Fruit fly (Drosophila melanogaster): ENCODE results near the gene CG7548.

The CG7548 gene

dm6 chr3L:7506117-7506516 is at the start of gene CG7548:
TSS of gene CG7548 (minus strand) at chr3L:7506217.
- TF ChIP-seq CG9139 (GFP tag; optimal IDR thresholded peaks at IDR 0.05), result no peak
- TF ChIP-seq Eip75B (GFP tag; optimal IDR thresholded peaks at IDR 0.05), result no peak
- no peak for TF ChIP-seq spab (GFP tag; optimal IDR thresholded peaks at IDR 0.05)

- TF ChIP-seq CG6854 (GFP tag; optimal IDR thresholded peaks at IDR 0.05) (no peak), CG9139 (GFP tag; optimal IDR thresholded peaks at IDR 0.05) (no peak), CG11294 (GFP tag; IDR thresholded peaks at IDR 0.05) (no peak), CG8119 (GFP tag; IDR thresholded peaks at IDR 0.05) (no peak), CG31627 (GFP tag; optimal IDR thresholded peaks at IDR 0.05) (no peak), fkh (GFP tag; optimal IDR thresholded peaks at IDR 0.05) (no peak), Gug (GFP tag; IDR thresholded peaks at IDR 0.05) (no peak), CG10631 (GFP tag; optimal IDR thresholded peaks at IDR 0.05) (no peak), CG3032 (tag; optimal IDR thresholded peaks at IDR 0.05) (no peak), Eip93F (GFP tag; optimal IDR thresholded peaks at IDR 0.05) (no peak), acj6 (GFP tag; optimal IDR thresholded peaks at IDR 0.05) (no peak), Met (GFP tag; optimal IDR thresholded peaks at IDR 0.05) (no peak), CG16779 (tag; optimal IDR thresholded peaks at IDR 0.05) (no peak), Blimp-1 (GFP tag; optimal IDR thresholded peaks at IDR 0.05) (no peak), CG6163 (GFP tag; IDR thresholded peaks at IDR 0.05) (no peak), Sox102F (GFP tag; optimal IDR thresholded peaks at IDR 0.05) (no peak), topi (GFP tag; optimal IDR thresholded peaks at IDR 0.05) (no peak), cyc (GFP tag; optimal IDR thresholded peaks at IDR 0.05) (no peak)
Observed at dm6 chr3L:7553062-7553461, 47.0 kb upstream of the CG7548 start.

- TF ChIP-seq CG8319 (GFP tag; optimal IDR thresholded peaks at IDR 0.05) (no peak), CG1621 (tag; optimal IDR thresholded peaks at IDR 0.05) (no peak), achi (GFP tag; optimal IDR thresholded peaks at IDR 0.05) (no peak), Eip78C (GFP tag) (peak; percentile 61), Eip93F (GFP tag; optimal IDR thresholded peaks at IDR 0.05) (no peak), CG32006 (GFP tag; optimal IDR thresholded peaks at IDR 0.05) (peak; percentile 16), CG6163 (GFP tag; IDR thresholded peaks at IDR 0.05) (0 out of 3 replicates have a peak, but pooled peaks have one; percentile 28), CG6854 (GFP tag; optimal IDR thresholded peaks at IDR 0.05) (no peak), esn (GFP tag; optimal IDR thresholded peaks at IDR 0.05) (no peak), CG16779 (tag; optimal IDR thresholded peaks at IDR 0.05) (no peak)
Observed at dm6 chr3L:7552446-7552845, 46.4 kb upstream of the CG7548 start.

dm6 chr3L:7550225-7550624 is 44.2 kb upstream of the CG7548 start:
- TF ChIP-seq Sox14 (GFP tag; optimal IDR thresholded peaks at IDR 0.05), result no peak
- no peak for TF ChIP-seq CG16779 (tag; optimal IDR thresholded peaks at IDR 0.05)
- no peak for TF ChIP-seq fkh (GFP tag; optimal IDR thresholded peaks at IDR 0.05)
- peak; percentile 63 for TF ChIP-seq CG32006 (GFP tag; optimal IDR thresholded peaks at IDR 0.05)
- TF ChIP-seq Hr4 (GFP tag; optimal IDR thresholded peaks at IDR 0.05), result peak; percentile 62
- peak; percentile 6 for TF ChIP-seq Sox15 (GFP tag; optimal IDR thresholded peaks at IDR 0.05)
- TF ChIP-seq CG11294 (GFP tag; IDR thresholded peaks at IDR 0.05), result no peak
- no peak for TF ChIP-seq Sox102F (GFP tag; optimal IDR thresholded peaks at IDR 0.05)
- TF ChIP-seq acj6 (GFP tag; optimal IDR thresholded peaks at IDR 0.05), result peak; percentile 31
- no peak for TF ChIP-seq CG6854 (GFP tag; optimal IDR thresholded peaks at IDR 0.05)
- no peak for TF ChIP-seq CG31627 (GFP tag; optimal IDR thresholded peaks at IDR 0.05)
- TF ChIP-seq CG3032 (tag; optimal IDR thresholded peaks at IDR 0.05), result no peak
- TF ChIP-seq CG8319 (GFP tag; optimal IDR thresholded peaks at IDR 0.05), result peak; percentile 13
- TF ChIP-seq CG6163 (GFP tag; IDR thresholded peaks at IDR 0.05), result peak; percentile 55; the same call in 2 of the 3 replicates
- TF ChIP-seq OdsH (GFP tag; optimal IDR thresholded peaks at IDR 0.05), result peak; percentile 23
- TF ChIP-seq Eip93F (GFP tag; optimal IDR thresholded peaks at IDR 0.05), result no peak
- TF ChIP-seq Blimp-1 (GFP tag; optimal IDR thresholded peaks at IDR 0.05), result no peak
- no peak for TF ChIP-seq fd85E (GFP tag; optimal IDR thresholded peaks at IDR 0.05)
- peak; percentile 64 for TF ChIP-seq Eip78C (GFP tag)
- TF ChIP-seq CG11902 (GFP tag; optimal IDR thresholded peaks at IDR 0.05), result no peak
- TF ChIP-seq Eip75B (GFP tag; optimal IDR thresholded peaks at IDR 0.05), result no peak
- TF ChIP-seq pdm3 (GFP tag; optimal IDR thresholded peaks at IDR 0.05), result peak; percentile 40
- TF ChIP-seq topi (GFP tag; optimal IDR thresholded peaks at IDR 0.05), result no peak
- TF ChIP-seq CG15336 (GFP tag; IDR thresholded peaks at IDR 0.05), result peak; percentile 52
- peak; percentile 60; the same call in 2 of the 3 replicates for TF ChIP-seq CG8119 (GFP tag; IDR thresholded peaks at IDR 0.05)
- peak; percentile 41; the same call in 1 of the 2 replicates for TF ChIP-seq Gug (GFP tag; IDR thresholded peaks at IDR 0.05)
- no peak for TF ChIP-seq esn (GFP tag; optimal IDR thresholded peaks at IDR 0.05)
- no peak for TF ChIP-seq CG9139 (GFP tag; optimal IDR thresholded peaks at IDR 0.05)
- TF ChIP-seq achi (GFP tag; optimal IDR thresholded peaks at IDR 0.05), result peak; percentile 31
- peak; percentile 74 for TF ChIP-seq eg (GFP tag; IDR thresholded peaks at IDR 0.05)
- TF ChIP-seq spab (GFP tag; optimal IDR thresholded peaks at IDR 0.05), result no peak
- peak; percentile 23 for TF ChIP-seq CG7368 (GFP tag; optimal IDR thresholded peaks at IDR 0.05)
- no peak for TF ChIP-seq dac (GFP tag; optimal IDR thresholded peaks at IDR 0.05)
- TF ChIP-seq Hr39 (GFP tag; optimal IDR thresholded peaks at IDR 0.05), result peak; percentile 6
- no peak for TF ChIP-seq vri (GFP tag; optimal IDR thresholded peaks at IDR 0.05)
- TF ChIP-seq lz (GFP tag; optimal IDR thresholded peaks at IDR 0.05), result no peak
- TF ChIP-seq CG6792 (GFP tag; optimal IDR thresholded peaks at IDR 0.05), result peak; percentile 11
- TF ChIP-seq fd59A (GFP tag; optimal IDR thresholded peaks at IDR 0.05), result no peak

All from whole organism, prepupa.